Fruit fly (Drosophila melanogaster) whole organism, prepupa: ENCODE results near the gene CG18265.

Experiments used
- CG11294 ChIP-seq: fragments of 200-800 bp; sonication (Bioruptor generic); IDR thresholded peaks from 2 replicates; pipeline ENCODE4 v1.3.6; 2022; ENCODE audit warnings: missing biosample characterization, missing genetic modification characterization
- CG11762 ChIP-seq: fragments of 200-800 bp; sonication (Bioruptor generic); optimal IDR thresholded peaks from 3 replicates; lab custom pipeline; 2016; ENCODE audit warnings: missing biosample characterization, missing genetic modification characterization; ENCODE audit not compliant: insufficient read depth
- CG11902 ChIP-seq: fragments of 200-800 bp; sonication (Bioruptor generic); optimal IDR thresholded peaks from 3 replicates; lab custom pipeline; 2016; ENCODE audit warnings: missing biosample characterization, missing genetic modification characterization
- CG15336 ChIP-seq: fragments of 200-800 bp; sonication (Bioruptor generic); IDR thresholded peaks from 2 replicates; pipeline ENCODE4 v1.3.6; 2022; ENCODE audit warnings: missing biosample characterization, missing genetic modification characterization
- CG1621 ChIP-seq: fragments of 200-800 bp; sonication (Bioruptor generic); optimal IDR thresholded peaks from 3 replicates; lab custom pipeline; 2018; ENCODE audit warnings: missing biosample characterization, mild to moderate bottlenecking, missing genetic modification characterization
- CG16779 ChIP-seq: fragments of 200-800 bp; sonication (Bioruptor generic); optimal IDR thresholded peaks from 3 replicates; lab custom pipeline; 2017; ENCODE audit warnings: missing biosample characterization, mild to moderate bottlenecking, missing genetic modification characterization
- CG3032 ChIP-seq: fragments of 200-800 bp; optimal IDR thresholded peaks from 2 replicates; lab custom pipeline; 2019; ENCODE audit warnings: missing biosample characterization, mild to moderate bottlenecking, missing genetic modification characterization, moderate library complexity
- CG32006 ChIP-seq: fragments of 200-800 bp; sonication (Bioruptor generic); optimal IDR thresholded peaks from 3 replicates; lab custom pipeline; 2017; ENCODE audit warnings: missing biosample characterization, mild to moderate bottlenecking, missing genetic modification characterization
- CG4318 ChIP-seq: fragments of 200-800 bp; sonication (Bioruptor generic); optimal IDR thresholded peaks from 3 replicates; lab custom pipeline; 2017; ENCODE audit warnings: missing biosample characterization, mild to moderate bottlenecking, missing genetic modification characterization
- CG6163 ChIP-seq: fragments of 200-800 bp; sonication (Bioruptor generic); IDR thresholded peaks from 3 replicates; pipeline ENCODE4 v1.3.6; 2022; ENCODE audit warnings: missing biosample characterization, missing genetic modification characterization
- CG6276 ChIP-seq: fragments of 200-800 bp; sonication (Bioruptor generic); optimal IDR thresholded peaks from 2 replicates; lab custom pipeline; 2017; ENCODE audit warnings: missing biosample characterization, mild to moderate bottlenecking, missing genetic modification characterization
- CG6792 ChIP-seq: fragments of 200-800 bp; sonication (Bioruptor generic); optimal IDR thresholded peaks from 3 replicates; lab custom pipeline; 2016; ENCODE audit warnings: missing biosample characterization, missing genetic modification characterization
- CG6854 ChIP-seq: fragments of 200-800 bp; sonication (Bioruptor generic); optimal IDR thresholded peaks from 2 replicates; lab custom pipeline; 2017; ENCODE audit warnings: missing biosample characterization, mild to moderate bottlenecking, missing genetic modification characterization
- CG7368 ChIP-seq: fragments of 200-800 bp; sonication (Bioruptor generic); optimal IDR thresholded peaks from 3 replicates; lab custom pipeline; 2016; ENCODE audit warnings: missing biosample characterization, missing genetic modification characterization
- CG8119 ChIP-seq: fragments of 200-800 bp; sonication (Bioruptor generic); IDR thresholded peaks from 3 replicates; pipeline ENCODE4 v1.3.6; 2022; ENCODE audit warnings: missing biosample characterization, missing genetic modification characterization
- CG8319 ChIP-seq: fragments of 200-800 bp; sonication (Bioruptor generic); optimal IDR thresholded peaks from 3 replicates; lab custom pipeline; 2016; ENCODE audit warnings: missing biosample characterization, missing genetic modification characterization
- CG8632 ChIP-seq: fragments of 200-800 bp; sonication (Bioruptor generic); optimal IDR thresholded peaks from 3 replicates; lab custom pipeline; 2016; ENCODE audit warnings: missing biosample characterization, missing genetic modification characterization
- Eip75B ChIP-seq: fragments of 200-800 bp; sonication (Bioruptor generic); optimal IDR thresholded peaks from 3 replicates; lab custom pipeline; 2016; ENCODE audit warnings: missing biosample characterization, missing genetic modification characterization
- Eip78C ChIP-seq: fragments of 200-800 bp; sonication (Bioruptor generic); peaks from one replicate; lab custom pipeline; 2016; ENCODE audit warnings: missing biosample characterization, missing genetic modification characterization
- Ets96B ChIP-seq: fragments of 200-800 bp; optimal IDR thresholded peaks from 2 replicates; lab custom pipeline; 2019; ENCODE audit warnings: missing biosample characterization, mild to moderate bottlenecking, missing genetic modification characterization, moderate library complexity
- Gug ChIP-seq: fragments of 200-800 bp; sonication (Bioruptor generic); IDR thresholded peaks from 2 replicates; pipeline ENCODE4 v1.3.6; 2022; ENCODE audit warnings: missing biosample characterization, missing genetic modification characterization
- Hr38 ChIP-seq: sonication (Bioruptor generic); optimal IDR thresholded peaks from 2 replicates; lab custom pipeline; 2016; ENCODE audit warnings: missing biosample characterization, missing genetic modification characterization
- Hr39 ChIP-seq: fragments of 200-800 bp; sonication (Bioruptor generic); optimal IDR thresholded peaks from 2 replicates; lab custom pipeline; 2016; ENCODE audit warnings: missing biosample characterization, missing genetic modification characterization
- Lpt ChIP-seq: fragments of 200-800 bp; sonication (Bioruptor generic); optimal IDR thresholded peaks from 3 replicates; lab custom pipeline; 2016; ENCODE audit warnings: missing biosample characterization, missing genetic modification characterization
- Met ChIP-seq: fragments of 200-800 bp; sonication (Bioruptor generic); optimal IDR thresholded peaks from 3 replicates; lab custom pipeline; 2016; ENCODE audit warnings: missing biosample characterization, missing genetic modification characterization
- OdsH ChIP-seq: fragments of 200-800 bp; sonication (Bioruptor generic); optimal IDR thresholded peaks from 3 replicates; lab custom pipeline; 2016; ENCODE audit warnings: missing biosample characterization, missing genetic modification characterization
- Sox102F ChIP-seq: fragments of 200-800 bp; sonication (Bioruptor generic); optimal IDR thresholded peaks from 2 replicates; lab custom pipeline; 2016; ENCODE audit warnings: missing biosample characterization, mild to moderate bottlenecking, missing genetic modification characterization
- Sox14 ChIP-seq: fragments of 200-800 bp; sonication (Bioruptor generic); optimal IDR thresholded peaks from 3 replicates; lab custom pipeline; 2016; ENCODE audit warnings: missing biosample characterization, missing genetic modification characterization
- Sox15 ChIP-seq: fragments of 200-800 bp; sonication (Bioruptor generic); optimal IDR thresholded peaks from 3 replicates; lab custom pipeline; 2016; ENCODE audit warnings: missing biosample characterization, missing genetic modification characterization
- achi ChIP-seq: fragments of 200-800 bp; sonication (Bioruptor generic); optimal IDR thresholded peaks from 3 replicates; lab custom pipeline; 2016; ENCODE audit warnings: missing biosample characterization, missing genetic modification characterization
- acj6 ChIP-seq: fragments of 200-800 bp; sonication (Bioruptor generic); optimal IDR thresholded peaks from 3 replicates; lab custom pipeline; 2016; ENCODE audit warnings: missing biosample characterization, missing genetic modification characterization
- cyc ChIP-seq: fragments of 200-800 bp; sonication (Bioruptor generic); optimal IDR thresholded peaks from 3 replicates; lab custom pipeline; 2016; ENCODE audit warnings: missing biosample characterization, missing genetic modification characterization
- dac ChIP-seq: fragments of 200-800 bp; sonication (Bioruptor generic); optimal IDR thresholded peaks from 2 replicates; lab custom pipeline; 2017; ENCODE audit warnings: missing biosample characterization, mild to moderate bottlenecking, missing genetic modification characterization
- dsx ChIP-seq: fragments of 200-800 bp; optimal IDR thresholded peaks from 3 replicates; lab custom pipeline; 2019; ENCODE audit warnings: missing biosample characterization, mild to moderate bottlenecking, missing genetic modification characterization, moderate library complexity; ENCODE audit not compliant: poor library complexity, severe bottlenecking
- eg ChIP-seq: fragments of 200-800 bp; sonication (Bioruptor generic); IDR thresholded peaks from 3 replicates; pipeline ENCODE4 v1.3.6; 2022; ENCODE audit warnings: missing biosample characterization, missing genetic modification characterization
- fd59A ChIP-seq: fragments of 200-800 bp; sonication (Bioruptor generic); optimal IDR thresholded peaks from 2 replicates; lab custom pipeline; 2017; ENCODE audit warnings: missing biosample characterization, mild to moderate bottlenecking, missing genetic modification characterization, missing genetic modification reagents
- fd85E ChIP-seq: fragments of 200-800 bp; sonication (Bioruptor generic); optimal IDR thresholded peaks from 3 replicates; lab custom pipeline; 2016; ENCODE audit warnings: missing biosample characterization, missing genetic modification characterization
- fkh ChIP-seq: fragments of 200-800 bp; sonication (Bioruptor generic); optimal IDR thresholded peaks from 3 replicates; lab custom pipeline; 2017; ENCODE audit warnings: missing biosample characterization, mild to moderate bottlenecking, missing genetic modification characterization, moderate library complexity
- lz ChIP-seq: fragments of 200-800 bp; sonication (Bioruptor generic); optimal IDR thresholded peaks from 3 replicates; lab custom pipeline; 2016; ENCODE audit warnings: missing biosample characterization, missing genetic modification characterization
- net ChIP-seq: fragments of 200-800 bp; sonication (Bioruptor generic); optimal IDR thresholded peaks from 3 replicates; lab custom pipeline; 2016; ENCODE audit warnings: missing biosample characterization, missing genetic modification characterization
- pdm3 ChIP-seq: fragments of 200-800 bp; sonication (Bioruptor generic); optimal IDR thresholded peaks from 3 replicates; lab custom pipeline; 2016; ENCODE audit warnings: missing biosample characterization, missing genetic modification characterization
- salr ChIP-seq, 2 experiments: fragments of 200-800 bp; sonication (Bioruptor generic); optimal IDR thresholded peaks; 3 replicates each; lab custom pipeline; 2016 to 2018; ENCODE audit warnings: missing biosample characterization in 2 of 2, missing genetic modification characterization in 2 of 2, mild to moderate bottlenecking in 1 of 2
- spab ChIP-seq: fragments of 200-800 bp; sonication (Bioruptor generic); optimal IDR thresholded peaks from 2 replicates; lab custom pipeline; 2017; ENCODE audit warnings: missing biosample characterization, mild to moderate bottlenecking, missing genetic modification characterization, missing genetic modification reagents
- ss ChIP-seq, 2 experiments: fragments of 200-800 bp; sonication (Bioruptor generic); optimal IDR thresholded peaks; 2 replicates in 1 of 2; 3 replicates in 1 of 2; lab custom pipeline; 2017 to 2018; ENCODE audit warnings: mild to moderate bottlenecking in 2 of 2, missing biosample characterization in 2 of 2, missing genetic modification characterization in 2 of 2, moderate library complexity in 1 of 2
- svp ChIP-seq: fragments of 200-800 bp; sonication (Bioruptor generic); peaks from one replicate; lab custom pipeline; 2016; ENCODE audit warnings: missing biosample characterization, missing genetic modification characterization
- topi ChIP-seq: fragments of 200-800 bp; sonication (Bioruptor generic); optimal IDR thresholded peaks from 3 replicates; lab custom pipeline; 2016; ENCODE audit warnings: missing biosample characterization, missing genetic modification characterization
- vri ChIP-seq: fragments of 200-800 bp; sonication (Bioruptor generic); optimal IDR thresholded peaks from 3 replicates; lab custom pipeline; 2016; ENCODE audit warnings: missing biosample characterization, mild to moderate bottlenecking, missing genetic modification characterization

The CG18265 gene

DNA sequence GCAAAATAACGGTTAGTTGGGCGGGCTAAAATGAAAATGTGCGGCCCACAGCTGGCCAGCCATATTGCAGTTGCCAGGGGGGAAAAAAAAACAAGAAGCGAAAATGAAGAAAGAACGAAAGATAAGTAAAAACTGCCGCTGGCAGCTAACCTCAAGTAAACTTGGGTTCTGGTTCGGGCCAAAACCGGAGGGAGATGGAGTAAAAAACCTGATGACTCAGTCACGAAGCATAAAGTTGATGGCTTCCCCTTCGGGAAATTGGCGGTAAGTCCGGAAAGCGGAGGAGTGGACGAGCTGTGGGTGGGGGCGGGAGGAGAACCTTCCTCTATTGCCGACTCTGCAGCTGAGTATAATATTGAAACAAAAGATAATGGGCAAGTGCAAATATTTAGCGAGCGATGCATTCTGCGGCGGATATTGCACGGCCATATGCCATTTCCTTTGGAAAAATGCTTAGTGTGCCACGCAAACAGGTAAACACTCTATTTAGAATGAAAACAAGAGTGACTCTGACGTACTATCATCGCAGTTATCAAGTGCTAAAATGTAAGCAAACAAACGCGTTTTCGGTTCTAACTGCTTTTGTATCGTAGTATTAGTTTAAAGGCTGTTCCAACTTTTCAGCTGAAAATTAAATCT, 20.0 kb upstream of the CG18265 start:
- no peak for TF ChIP-seq CG6276 (GFP tag; lab: Kevin White, UChicago)
- TF ChIP-seq Eip78C = peak; percentile 37
- no peak for TF ChIP-seq CG8319 (GFP tag; lab: Kevin White, UChicago)
- no peak for TF ChIP-seq Met (GFP tag; lab: Kevin White, UChicago)
- TF ChIP-seq CG6163 (GFP tag; lab: Robert Waterston, UW) = 0 out of 3 replicates have a peak, but pooled peaks have one; percentile 36
- TF ChIP-seq fkh (GFP tag; lab: Kevin White, UChicago) = peak; percentile 81
- TF ChIP-seq OdsH (GFP tag; lab: Kevin White, UChicago) = no peak
- 0 out of 3 replicates have a peak, but pooled peaks have one; percentile 7 for TF ChIP-seq eg

DNA sequence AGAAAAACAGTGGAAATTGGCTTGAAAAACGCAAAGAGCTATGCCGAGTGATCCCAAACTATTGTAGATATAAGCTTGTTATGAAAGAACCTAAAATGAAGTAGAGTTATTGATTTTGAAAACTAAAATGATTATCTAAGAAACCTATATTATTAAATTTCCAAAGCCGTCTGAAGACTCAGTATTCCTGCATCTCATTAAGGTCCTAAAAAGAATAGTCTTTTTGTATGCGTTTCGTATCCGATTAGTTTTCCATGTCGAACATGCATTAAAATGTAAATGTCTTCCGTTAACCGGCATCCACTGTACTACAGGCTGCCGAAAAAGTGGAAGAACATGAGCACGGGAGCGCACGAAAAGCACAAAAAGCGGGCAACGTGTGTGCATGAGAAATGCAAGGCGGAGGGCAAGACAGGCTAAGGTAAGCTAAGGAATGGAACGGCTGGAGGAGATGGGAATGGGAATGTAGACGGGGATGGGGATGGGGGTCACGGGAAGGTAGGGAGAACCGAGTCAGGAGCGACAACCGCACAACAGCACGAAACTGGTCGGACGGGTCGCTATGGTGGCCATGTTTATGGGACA, 18.5 kb upstream of the CG18265 start:
- TF ChIP-seq Lpt (peak; percentile 14), OdsH (GFP tag; lab: Kevin White, UChicago) (peak; percentile 79), ss (GFP tag; optimal IDR thresholded peaks at IDR 0.05; lab: Kevin White, UChicago) (peak; percentile 65 to 87), Sox14 (GFP tag; lab: Kevin White, UChicago) (peak; percentile 86), lz (GFP tag; lab: Kevin White, UChicago) (peak; percentile 84), Sox102F (peak; percentile 82), Eip75B (GFP tag; lab: Kevin White, UChicago) (peak; percentile 82), Ets96B (peak; percentile 85), Sox15 (GFP tag; lab: Kevin White, UChicago) (peak; percentile 77), CG1621 (tag; lab: Kevin White, UChicago) (peak; percentile 48), CG11902 (GFP tag; lab: Kevin White, UChicago) (peak; percentile 71), CG7368 (GFP tag; lab: Kevin White, UChicago) (peak; percentile 70), Eip78C (peak; percentile 98), CG6854 (peak; percentile 22), Hr39 (GFP tag; lab: Kevin White, UChicago) (peak; percentile 82), CG11762 (GFP tag; lab: Kevin White, UChicago) (peak; percentile 58), CG32006 (GFP tag; lab: Kevin White, UChicago) (peak; percentile 68), Gug (GFP tag; lab: Robert Waterston, UW) (no peak), svp (GFP tag; lab: Kevin White, UChicago) (peak; percentile 93), CG16779 (tag; lab: Kevin White, UChicago) (peak; percentile 42), Met (GFP tag; lab: Kevin White, UChicago) (peak; percentile 89), CG8319 (GFP tag; lab: Kevin White, UChicago) (peak; percentile 75), spab (GFP tag; lab: Kevin White, UChicago) (peak; percentile 83), Hr38 (GFP tag; lab: Kevin White, UChicago) (no peak), CG3032 (tag; lab: Kevin White, UChicago) (peak; percentile 84), CG6792 (peak; percentile 88), fkh (GFP tag; lab: Kevin White, UChicago) (no peak), vri (peak; percentile 47), dac (GFP tag; lab: Kevin White, UChicago) (peak; percentile 14), CG15336 (GFP tag; lab: Robert Waterston, UW) (peak; percentile 58; the same call in 1 of the 2 replicates), net (peak; percentile 61), CG4318 (GFP tag; lab: Kevin White, UChicago) (peak; percentile 50), CG8119 (peak; percentile 33; the same call in 1 of the 3 replicates), acj6 (peak; percentile 84), CG8632 (GFP tag; lab: Kevin White, UChicago) (peak; percentile 84), achi (GFP tag; lab: Kevin White, UChicago) (peak; percentile 84), salr (GFP tag; optimal IDR thresholded peaks at IDR 0.05; lab: Kevin White, UChicago) (peak; percentile 14 to 76), cyc (GFP tag; lab: Kevin White, UChicago) (peak; percentile 74), fd59A (GFP tag; lab: Kevin White, UChicago) (peak; percentile 83), fd85E (GFP tag; lab: Kevin White, UChicago) (peak; percentile 28), CG6163 (GFP tag; lab: Robert Waterston, UW) (no peak; the same call in 1 of the 3 replicates), pdm3 (peak; percentile 85), topi (GFP tag; lab: Kevin White, UChicago) (peak; percentile 88), dsx (GFP tag; lab: Kevin White, UChicago) (peak; percentile 78), eg (0 out of 3 replicates have a peak, but pooled peaks have one; percentile 13), CG11294 (no peak)
